Fruit fly (Drosophila melanogaster): ENCODE data around the gene CG18809.
A peak's percentile ranks its signal among the peaks of the same experiment; 100 is the strongest.

dm6 chrX:19769821-19770519 lies 25.8 kb upstream of the CG18809 start:
- TF ChIP-seq Met (GFP tag; optimal IDR thresholded peaks at IDR 0.05) (peak; percentile 74), CG11294 (GFP tag; IDR thresholded peaks at IDR 0.05) (no peak), CG16779 (tag; optimal IDR thresholded peaks at IDR 0.05) (no peak), CG6854 (GFP tag; optimal IDR thresholded peaks at IDR 0.05) (no peak), CG7368 (GFP tag; optimal IDR thresholded peaks at IDR 0.05) (peak; percentile 39)

Measured in whole organism, prepupa.